Fruit fly (Drosophila melanogaster): ENCODE measurements around the gene CG13857.

The CG13857 gene

DNA sequence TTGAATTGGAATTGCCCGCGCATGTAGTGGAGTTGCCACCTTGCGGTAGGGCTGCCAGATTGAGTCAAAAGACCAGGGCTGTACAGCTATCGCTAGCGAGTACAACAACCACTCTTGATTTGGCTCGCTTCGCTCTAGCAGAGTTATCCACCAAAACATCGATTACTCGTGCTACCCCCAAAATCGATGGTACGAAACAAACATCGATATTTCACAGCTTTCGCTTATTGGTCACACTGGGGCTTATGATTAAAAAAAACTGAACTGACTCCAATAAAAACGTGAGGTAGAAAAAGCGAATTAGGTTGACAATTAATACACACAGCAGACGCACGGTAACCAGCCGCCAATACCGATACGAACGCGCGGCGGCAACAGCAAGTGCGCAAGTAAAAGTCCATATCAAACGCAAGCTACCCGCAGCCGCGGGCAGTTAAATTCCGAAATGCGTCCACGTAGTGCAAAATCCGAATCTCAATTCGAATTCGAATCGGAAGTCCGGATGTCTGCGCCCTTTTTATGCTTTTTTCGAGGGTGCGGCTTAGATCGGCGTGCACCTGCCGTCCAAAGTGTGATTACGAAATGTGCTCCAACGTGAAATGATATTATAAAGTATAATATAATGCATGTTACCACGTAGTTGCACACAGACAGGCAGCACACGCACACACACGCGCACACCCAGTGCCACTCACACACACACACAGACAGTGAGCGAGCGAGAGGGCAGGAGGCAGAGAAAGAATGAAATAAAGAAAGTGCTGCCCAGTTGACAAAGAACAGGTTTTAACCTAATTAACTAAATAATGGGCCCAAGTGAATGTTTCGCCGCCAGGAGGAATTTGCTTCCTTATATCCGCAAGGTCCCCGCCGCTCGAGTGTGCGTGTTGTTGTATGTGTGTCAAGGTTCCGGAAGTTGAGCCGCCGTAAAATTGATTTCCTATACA, 37.2 kb downstream of the CG13857 start, which contains the start of gene Sar1 (continued):
- TF ChIP-seq MTF-1 (GFP tag; optimal IDR thresholded peaks at IDR 0.05; ENCODE audit: borderline replicate concordance): no peak
- no peak for TF ChIP-seq ind (GFP tag; optimal IDR thresholded peaks at IDR 0.05)
- peak; percentile 12 for TF ChIP-seq Hr3 (GFP tag; optimal IDR thresholded peaks at IDR 0.05)
- peak; percentile 41 for TF ChIP-seq Dek (tag; optimal IDR thresholded peaks at IDR 0.05)
- peak; percentile 55 for TF ChIP-seq CG17912 (GFP tag; optimal IDR thresholded peaks at IDR 0.05)
- peak; percentile 55 for TF ChIP-seq CG12769 (tag; optimal IDR thresholded peaks at IDR 0.05)
- TF ChIP-seq chm (GFP tag; IDR thresholded peaks at IDR 0.05): 0 out of 2 replicates have a peak, but pooled peaks have one; percentile 18
- peak; percentile 78 for TF ChIP-seq CG7963 (GFP tag; IDR thresholded peaks at IDR 0.05; ENCODE audit: partially characterized antibody)
- TF ChIP-seq Abd-B (GFP tag; optimal IDR thresholded peaks at IDR 0.05): peak; percentile 42
- peak; percentile 99 for TF ChIP-seq Lhr (GFP tag; optimal IDR thresholded peaks at IDR 0.05)
- no peak for TF ChIP-seq trh (GFP tag; optimal IDR thresholded peaks at IDR 0.05)
- peak; percentile 95 for TF ChIP-seq Ets65A (GFP tag)
- TF ChIP-seq Trl (optimal IDR thresholded peaks at IDR 0.05): no peak
- peak; percentile 4 for TF ChIP-seq Trl (GFP tag; optimal IDR thresholded peaks at IDR 0.05)
- peak; percentile 6 for TF ChIP-seq CG30403 (GFP tag; optimal IDR thresholded peaks at IDR 0.05)
- no peak for TF ChIP-seq rib (GFP tag; IDR thresholded peaks at IDR 0.05)
- TF ChIP-seq CG8924 (tag; optimal IDR thresholded peaks at IDR 0.05): peak; percentile 22
- peak; percentile 95 for TF ChIP-seq knrl (GFP tag; IDR thresholded peaks at IDR 0.05; ENCODE audit: partially characterized antibody)
- peak; percentile 16; the same call in 1 of the 2 replicates for TF ChIP-seq MBD-R2 (GFP tag; IDR thresholded peaks at IDR 0.05)
- peak; percentile 68 for TF ChIP-seq CG2712 (tag; optimal IDR thresholded peaks at IDR 0.05)
- TF ChIP-seq stwl (tag; optimal IDR thresholded peaks at IDR 0.05): peak; percentile 94
- peak; percentile 18 for TF ChIP-seq CG3065 (GFP tag; optimal IDR thresholded peaks at IDR 0.05)
- peak; percentile 67 for TF ChIP-seq slbo (GFP tag; IDR thresholded peaks at IDR 0.05)
- 0 out of 2 replicates have a peak, but pooled peaks have one; percentile 6 for TF ChIP-seq ranshi (GFP tag; IDR thresholded peaks at IDR 0.05)
- peak; percentile 51 for TF ChIP-seq CG12391 (tag; optimal IDR thresholded peaks at IDR 0.05)
- no peak for TF ChIP-seq CG14050 (GFP tag; IDR thresholded peaks at IDR 0.05)
- peak; percentile 23; the same call in 1 of the 3 replicates for TF ChIP-seq gce (GFP tag; IDR thresholded peaks at IDR 0.05)
- peak; percentile 71 for TF ChIP-seq aop (GFP tag; IDR thresholded peaks at IDR 0.05)
- peak; percentile 84 for TF ChIP-seq CG14710 (tag; optimal IDR thresholded peaks at IDR 0.05)
- peak; percentile 96 for TF ChIP-seq CG42726 (GFP tag; IDR thresholded peaks at IDR 0.05; ENCODE audit: partially characterized antibody)
- peak; percentile 26 for TF ChIP-seq Mes4 (GFP tag; optimal IDR thresholded peaks at IDR 0.05)
- peak; percentile 59 for TF ChIP-seq dm (GFP tag; optimal IDR thresholded peaks at IDR 0.05)
- TF ChIP-seq MESR4 (GFP tag; optimal IDR thresholded peaks at IDR 0.05): peak; percentile 86
- no peak for TF ChIP-seq mirr (GFP tag; optimal IDR thresholded peaks at IDR 0.05)
- no peak for TF ChIP-seq pan (optimal IDR thresholded peaks at IDR 0.05)
- peak in 1 of 2 experiments; percentile 7 for TF ChIP-seq pan (GFP tag; optimal IDR thresholded peaks at IDR 0.05 in 1 of 2, IDR thresholded peaks at IDR 0.05 in 1 of 2)
- TF ChIP-seq CG18619 (GFP tag; optimal IDR thresholded peaks at IDR 0.05): no peak
- no peak for TF ChIP-seq so (GFP tag; IDR thresholded peaks at IDR 0.05)
- peak; percentile 6 for TF ChIP-seq grn (GFP tag; optimal IDR thresholded peaks at IDR 0.05)
- peak in 1 of 2 experiments; percentile 53 for TF ChIP-seq tll (GFP tag; optimal IDR thresholded peaks at IDR 0.05)
- TF ChIP-seq gro (GFP tag; optimal IDR thresholded peaks at IDR 0.05): peak; percentile 81
- TF ChIP-seq tup (GFP tag; optimal IDR thresholded peaks at IDR 0.05): no peak
- no peak for TF ChIP-seq Six4 (GFP tag; optimal IDR thresholded peaks at IDR 0.05)
- no peak for TF ChIP-seq CG15696 (tag; optimal IDR thresholded peaks at IDR 0.05)
- no peak for TF ChIP-seq CG12236 (GFP tag; optimal IDR thresholded peaks at IDR 0.05)
- TF ChIP-seq CG10543 (GFP tag; optimal IDR thresholded peaks at IDR 0.05): peak; percentile 48
- TF ChIP-seq Sry-δ (GFP tag; optimal IDR thresholded peaks at IDR 0.05): peak; percentile 92
- TF ChIP-seq dmrt11E (tag; optimal IDR thresholded peaks at IDR 0.05): peak; percentile 5
